Fruit fly (Drosophila melanogaster) whole organism, prepupa: Measurements from ENCODE around the gene Cad88C.

ENCODE experiments used
- Blimp-1 ChIP-seq: fragments of 200-800 bp; sonication (Bioruptor generic); optimal IDR thresholded peaks from 3 replicates; lab custom pipeline; 2017; ENCODE audit warnings: missing biosample characterization, missing genetic modification characterization, mild to moderate bottlenecking, moderate library complexity, missing genetic modification reagents
- CG10631 ChIP-seq: fragments of 200-800 bp; sonication (Bioruptor generic); optimal IDR thresholded peaks from 2 replicates; lab custom pipeline; 2016; ENCODE audit warnings: missing biosample characterization, missing genetic modification characterization
- CG11762 ChIP-seq: fragments of 200-800 bp; sonication (Bioruptor generic); optimal IDR thresholded peaks from 3 replicates; lab custom pipeline; 2016; ENCODE audit warnings: missing biosample characterization, missing genetic modification characterization; ENCODE audit not compliant: insufficient read depth
- CG11902 ChIP-seq: fragments of 200-800 bp; sonication (Bioruptor generic); optimal IDR thresholded peaks from 3 replicates; lab custom pipeline; 2016; ENCODE audit warnings: missing biosample characterization, missing genetic modification characterization
- CG15336 ChIP-seq: fragments of 200-800 bp; sonication (Bioruptor generic); IDR thresholded peaks from 2 replicates; pipeline ENCODE4 v1.3.6; 2022; ENCODE audit warnings: missing biosample characterization, missing genetic modification characterization
- CG1621 ChIP-seq: fragments of 200-800 bp; sonication (Bioruptor generic); optimal IDR thresholded peaks from 3 replicates; lab custom pipeline; 2018; ENCODE audit warnings: missing biosample characterization, mild to moderate bottlenecking, missing genetic modification characterization
- CG16779 ChIP-seq: fragments of 200-800 bp; sonication (Bioruptor generic); optimal IDR thresholded peaks from 3 replicates; lab custom pipeline; 2017; ENCODE audit warnings: missing biosample characterization, mild to moderate bottlenecking, missing genetic modification characterization
- CG3032 ChIP-seq: fragments of 200-800 bp; optimal IDR thresholded peaks from 2 replicates; lab custom pipeline; 2019; ENCODE audit warnings: missing biosample characterization, mild to moderate bottlenecking, missing genetic modification characterization, moderate library complexity
- CG31627 ChIP-seq: fragments of 200-800 bp; sonication (Bioruptor generic); optimal IDR thresholded peaks from 3 replicates; lab custom pipeline; 2016; ENCODE audit warnings: missing biosample characterization, missing genetic modification characterization
- CG32006 ChIP-seq: fragments of 200-800 bp; sonication (Bioruptor generic); optimal IDR thresholded peaks from 3 replicates; lab custom pipeline; 2017; ENCODE audit warnings: missing biosample characterization, mild to moderate bottlenecking, missing genetic modification characterization
- CG4318 ChIP-seq: fragments of 200-800 bp; sonication (Bioruptor generic); optimal IDR thresholded peaks from 3 replicates; lab custom pipeline; 2017; ENCODE audit warnings: missing biosample characterization, mild to moderate bottlenecking, missing genetic modification characterization
- CG6163 ChIP-seq: fragments of 200-800 bp; sonication (Bioruptor generic); IDR thresholded peaks from 3 replicates; pipeline ENCODE4 v1.3.6; 2022; ENCODE audit warnings: missing biosample characterization, missing genetic modification characterization
- CG6276 ChIP-seq: fragments of 200-800 bp; sonication (Bioruptor generic); optimal IDR thresholded peaks from 2 replicates; lab custom pipeline; 2017; ENCODE audit warnings: missing biosample characterization, mild to moderate bottlenecking, missing genetic modification characterization
- CG6792 ChIP-seq: fragments of 200-800 bp; sonication (Bioruptor generic); optimal IDR thresholded peaks from 3 replicates; lab custom pipeline; 2016; ENCODE audit warnings: missing biosample characterization, missing genetic modification characterization
- CG6808 ChIP-seq: fragments of 200-800 bp; sonication (Bioruptor generic); optimal IDR thresholded peaks from 3 replicates; lab custom pipeline; 2017; ENCODE audit warnings: missing biosample characterization, missing genetic modification characterization, mild to moderate bottlenecking, moderate library complexity, missing genetic modification reagents
- CG6854 ChIP-seq: fragments of 200-800 bp; sonication (Bioruptor generic); optimal IDR thresholded peaks from 2 replicates; lab custom pipeline; 2017; ENCODE audit warnings: missing biosample characterization, mild to moderate bottlenecking, missing genetic modification characterization
- CG7368 ChIP-seq: fragments of 200-800 bp; sonication (Bioruptor generic); optimal IDR thresholded peaks from 3 replicates; lab custom pipeline; 2016; ENCODE audit warnings: missing biosample characterization, missing genetic modification characterization
- CG8632 ChIP-seq: fragments of 200-800 bp; sonication (Bioruptor generic); optimal IDR thresholded peaks from 3 replicates; lab custom pipeline; 2016; ENCODE audit warnings: missing biosample characterization, missing genetic modification characterization
- CG9139 ChIP-seq: fragments of 200-800 bp; sonication (Bioruptor generic); optimal IDR thresholded peaks from 3 replicates; lab custom pipeline; 2017; ENCODE audit warnings: missing biosample characterization, mild to moderate bottlenecking, missing genetic modification characterization
- Eip75B ChIP-seq: fragments of 200-800 bp; sonication (Bioruptor generic); optimal IDR thresholded peaks from 3 replicates; lab custom pipeline; 2016; ENCODE audit warnings: missing biosample characterization, missing genetic modification characterization
- Eip78C ChIP-seq: fragments of 200-800 bp; sonication (Bioruptor generic); peaks from one replicate; lab custom pipeline; 2016; ENCODE audit warnings: missing biosample characterization, missing genetic modification characterization
- Eip93F ChIP-seq: fragments of 200-800 bp; sonication (Bioruptor generic); optimal IDR thresholded peaks from 2 replicates; lab custom pipeline; 2016; ENCODE audit warnings: missing biosample characterization, mild to moderate bottlenecking, missing genetic modification characterization
- Ets21C ChIP-seq: fragments of 200-800 bp; sonication (Bioruptor generic); optimal IDR thresholded peaks from 3 replicates; lab custom pipeline; 2016; ENCODE audit warnings: missing biosample characterization, missing genetic modification characterization
- Ets96B ChIP-seq: fragments of 200-800 bp; optimal IDR thresholded peaks from 2 replicates; lab custom pipeline; 2019; ENCODE audit warnings: missing biosample characterization, mild to moderate bottlenecking, missing genetic modification characterization, moderate library complexity
- Hr38 ChIP-seq: sonication (Bioruptor generic); optimal IDR thresholded peaks from 2 replicates; lab custom pipeline; 2016; ENCODE audit warnings: missing biosample characterization, missing genetic modification characterization
- Hr39 ChIP-seq: fragments of 200-800 bp; sonication (Bioruptor generic); optimal IDR thresholded peaks from 2 replicates; lab custom pipeline; 2016; ENCODE audit warnings: missing biosample characterization, missing genetic modification characterization
- Hr4 ChIP-seq: fragments of 200-800 bp; sonication (Bioruptor generic); optimal IDR thresholded peaks from 3 replicates; lab custom pipeline; 2016; ENCODE audit warnings: missing biosample characterization, missing genetic modification characterization
- Lpt ChIP-seq: fragments of 200-800 bp; sonication (Bioruptor generic); optimal IDR thresholded peaks from 3 replicates; lab custom pipeline; 2016; ENCODE audit warnings: missing biosample characterization, missing genetic modification characterization
- Met ChIP-seq: fragments of 200-800 bp; sonication (Bioruptor generic); optimal IDR thresholded peaks from 3 replicates; lab custom pipeline; 2016; ENCODE audit warnings: missing biosample characterization, missing genetic modification characterization
- OdsH ChIP-seq: fragments of 200-800 bp; sonication (Bioruptor generic); optimal IDR thresholded peaks from 3 replicates; lab custom pipeline; 2016; ENCODE audit warnings: missing biosample characterization, missing genetic modification characterization
- Smox ChIP-seq: fragments of 200-800 bp; sonication (Bioruptor generic); optimal IDR thresholded peaks from 3 replicates; lab custom pipeline; 2016; ENCODE audit warnings: missing biosample characterization, missing genetic modification characterization
- Sox102F ChIP-seq: fragments of 200-800 bp; sonication (Bioruptor generic); optimal IDR thresholded peaks from 2 replicates; lab custom pipeline; 2016; ENCODE audit warnings: missing biosample characterization, mild to moderate bottlenecking, missing genetic modification characterization
- Sox15 ChIP-seq: fragments of 200-800 bp; sonication (Bioruptor generic); optimal IDR thresholded peaks from 3 replicates; lab custom pipeline; 2016; ENCODE audit warnings: missing biosample characterization, missing genetic modification characterization
- achi ChIP-seq: fragments of 200-800 bp; sonication (Bioruptor generic); optimal IDR thresholded peaks from 3 replicates; lab custom pipeline; 2016; ENCODE audit warnings: missing biosample characterization, missing genetic modification characterization
- acj6 ChIP-seq: fragments of 200-800 bp; sonication (Bioruptor generic); optimal IDR thresholded peaks from 3 replicates; lab custom pipeline; 2016; ENCODE audit warnings: missing biosample characterization, missing genetic modification characterization
- cyc ChIP-seq: fragments of 200-800 bp; sonication (Bioruptor generic); optimal IDR thresholded peaks from 3 replicates; lab custom pipeline; 2016; ENCODE audit warnings: missing biosample characterization, missing genetic modification characterization
- dsx ChIP-seq: fragments of 200-800 bp; optimal IDR thresholded peaks from 3 replicates; lab custom pipeline; 2019; ENCODE audit warnings: missing biosample characterization, mild to moderate bottlenecking, missing genetic modification characterization, moderate library complexity; ENCODE audit not compliant: poor library complexity, severe bottlenecking
- esn ChIP-seq: fragments of 200-800 bp; sonication (Bioruptor generic); optimal IDR thresholded peaks from 2 replicates; lab custom pipeline; 2016; ENCODE audit warnings: missing biosample characterization, mild to moderate bottlenecking, missing genetic modification characterization, moderate library complexity
- fd85E ChIP-seq: fragments of 200-800 bp; sonication (Bioruptor generic); optimal IDR thresholded peaks from 3 replicates; lab custom pipeline; 2016; ENCODE audit warnings: missing biosample characterization, missing genetic modification characterization
- lz ChIP-seq: fragments of 200-800 bp; sonication (Bioruptor generic); optimal IDR thresholded peaks from 3 replicates; lab custom pipeline; 2016; ENCODE audit warnings: missing biosample characterization, missing genetic modification characterization
- pdm3 ChIP-seq: fragments of 200-800 bp; sonication (Bioruptor generic); optimal IDR thresholded peaks from 3 replicates; lab custom pipeline; 2016; ENCODE audit warnings: missing biosample characterization, missing genetic modification characterization
- ss ChIP-seq, 2 experiments: fragments of 200-800 bp; sonication (Bioruptor generic); optimal IDR thresholded peaks; 2 replicates in 1 of 2; 3 replicates in 1 of 2; lab custom pipeline; 2017 to 2018; ENCODE audit warnings: mild to moderate bottlenecking in 2 of 2, missing biosample characterization in 2 of 2, missing genetic modification characterization in 2 of 2, moderate library complexity in 1 of 2
- svp ChIP-seq: fragments of 200-800 bp; sonication (Bioruptor generic); peaks from one replicate; lab custom pipeline; 2016; ENCODE audit warnings: missing biosample characterization, missing genetic modification characterization
- topi ChIP-seq: fragments of 200-800 bp; sonication (Bioruptor generic); optimal IDR thresholded peaks from 3 replicates; lab custom pipeline; 2016; ENCODE audit warnings: missing biosample characterization, missing genetic modification characterization
- vri ChIP-seq: fragments of 200-800 bp; sonication (Bioruptor generic); optimal IDR thresholded peaks from 3 replicates; lab custom pipeline; 2016; ENCODE audit warnings: missing biosample characterization, mild to moderate bottlenecking, missing genetic modification characterization

The Cad88C gene

dm6 chr3R:14674762-14675161 lies 44.5 kb downstream of the Cad88C start (continued):
- TF ChIP-seq ss (GFP tag; optimal IDR thresholded peaks at IDR 0.05; lab: Kevin White, UChicago) = no peak
- TF ChIP-seq Sox15 = no peak
- TF ChIP-seq CG6792 (GFP tag; lab: Kevin White, UChicago) = peak; percentile 60
- no peak for TF ChIP-seq Lpt (GFP tag; lab: Kevin White, UChicago)
- peak; percentile 50 for TF ChIP-seq cyc (GFP tag; lab: Kevin White, UChicago)
- peak; percentile 49 for TF ChIP-seq acj6 (GFP tag; lab: Kevin White, UChicago)
- TF ChIP-seq svp = peak; percentile 90
- peak; percentile 77 for TF ChIP-seq esn (GFP tag; lab: Kevin White, UChicago)
- TF ChIP-seq CG3032 (tag; lab: Kevin White, UChicago) = peak; percentile 68
- peak; percentile 51 for TF ChIP-seq vri (GFP tag; lab: Kevin White, UChicago)
- TF ChIP-seq CG31627 (GFP tag; lab: Kevin White, UChicago) = peak; percentile 55
- TF ChIP-seq CG8632 (GFP tag; lab: Kevin White, UChicago) = peak; percentile 53
- TF ChIP-seq Eip93F (GFP tag; lab: Kevin White, UChicago) = no peak
- peak; percentile 62 for TF ChIP-seq CG32006 (GFP tag; lab: Kevin White, UChicago)
- peak; percentile 64 for TF ChIP-seq CG10631 (GFP tag; lab: Kevin White, UChicago)
- peak; percentile 36 for TF ChIP-seq CG9139 (GFP tag; lab: Kevin White, UChicago)
- TF ChIP-seq Hr4 (GFP tag; lab: Kevin White, UChicago) = peak; percentile 50

dm6 chr3R:14677065-14677464 lies 46.8 kb downstream of the Cad88C start:
- TF ChIP-seq CG31627 (GFP tag; lab: Kevin White, UChicago) (no peak), Eip78C (GFP tag; lab: Kevin White, UChicago) (peak; percentile 89), Met (GFP tag; lab: Kevin White, UChicago) (peak; percentile 33), CG8632 (GFP tag; lab: Kevin White, UChicago) (no peak), Ets96B (tag; lab: Kevin White, UChicago) (no peak), Hr38 (no peak), ss (GFP tag; optimal IDR thresholded peaks at IDR 0.05; lab: Kevin White, UChicago) (no peak), acj6 (GFP tag; lab: Kevin White, UChicago) (no peak), OdsH (GFP tag; lab: Kevin White, UChicago) (no peak), topi (GFP tag; lab: Kevin White, UChicago) (peak; percentile 40), CG11902 (GFP tag; lab: Kevin White, UChicago) (no peak), svp (peak; percentile 83), Sox102F (GFP tag; lab: Kevin White, UChicago) (peak; percentile 6), cyc (GFP tag; lab: Kevin White, UChicago) (no peak), CG6808 (GFP tag; lab: Kevin White, UChicago) (no peak), CG6792 (GFP tag; lab: Kevin White, UChicago) (no peak), CG11762 (GFP tag; lab: Kevin White, UChicago) (no peak), Blimp-1 (GFP tag; lab: Kevin White, UChicago) (no peak), CG7368 (GFP tag; lab: Kevin White, UChicago) (no peak), Smox (GFP tag; lab: Kevin White, UChicago) (no peak), CG6163 (GFP tag; lab: Robert Waterston, UW) (no peak)

dm6 chr3R:14677814-14678213 lies 47.5 kb downstream of the Cad88C start:
- peak; percentile 12 to 55 for TF ChIP-seq ss (GFP tag; optimal IDR thresholded peaks at IDR 0.05; lab: Kevin White, UChicago)
- no peak for TF ChIP-seq CG4318
- TF ChIP-seq CG6854 (GFP tag; lab: Kevin White, UChicago) = peak; percentile 46
- TF ChIP-seq svp = peak; percentile 62
- TF ChIP-seq CG6163 (GFP tag; lab: Robert Waterston, UW) = peak; percentile 31; the same call in 1 of the 3 replicates
- TF ChIP-seq lz (GFP tag; lab: Kevin White, UChicago) = no peak
- TF ChIP-seq CG7368 (GFP tag; lab: Kevin White, UChicago) = no peak
- TF ChIP-seq Hr39 (GFP tag; lab: Kevin White, UChicago) = no peak
- TF ChIP-seq vri (GFP tag; lab: Kevin White, UChicago) = no peak
- no peak for TF ChIP-seq CG3032 (tag; lab: Kevin White, UChicago)
- peak; percentile 22 for TF ChIP-seq CG1621 (tag; lab: Kevin White, UChicago)
- TF ChIP-seq dsx = peak; percentile 26
- TF ChIP-seq fd85E = no peak
- TF ChIP-seq CG11762 (GFP tag; lab: Kevin White, UChicago) = no peak
- TF ChIP-seq Hr4 (GFP tag; lab: Kevin White, UChicago) = no peak
- no peak for TF ChIP-seq Ets96B (tag; lab: Kevin White, UChicago)
- TF ChIP-seq Blimp-1 (GFP tag; lab: Kevin White, UChicago) = peak; percentile 83
- TF ChIP-seq CG6276 (GFP tag; lab: Kevin White, UChicago) = no peak
- TF ChIP-seq CG15336 (GFP tag; lab: Robert Waterston, UW) = no peak
- TF ChIP-seq achi (GFP tag; lab: Kevin White, UChicago) = no peak
- TF ChIP-seq esn (GFP tag; lab: Kevin White, UChicago) = no peak
- TF ChIP-seq Eip75B = no peak
- TF ChIP-seq CG11902 (GFP tag; lab: Kevin White, UChicago) = no peak
- no peak for TF ChIP-seq pdm3 (GFP tag; lab: Kevin White, UChicago)
- TF ChIP-seq Ets21C (GFP tag; lab: Kevin White, UChicago) = no peak
- TF ChIP-seq Met (GFP tag; lab: Kevin White, UChicago) = no peak
- no peak for TF ChIP-seq CG16779 (tag; lab: Kevin White, UChicago)
